Worm (Caenorhabditis elegans): ENCODE data around the gene lite-1.

The lite-1 gene

ce11 chrX:6253899-6254670, 23.5 kb upstream of the lite-1 start (continued):
- TF ChIP-seq efl-1 (GFP tag; optimal IDR thresholded peaks at IDR 0.05), result no peak
- TF ChIP-seq zim-3 (tag; optimal IDR thresholded peaks at IDR 0.05), result peak; percentile 10
- no peak for TF ChIP-seq ztf-6 (GFP tag; IDR thresholded peaks at IDR 0.05)
- peak; percentile 67 for TF ChIP-seq mel-28 (tag; optimal IDR thresholded peaks at IDR 0.05; ENCODE audit: borderline replicate concordance)
- no peak for TF ChIP-seq gei-17 (GFP tag; optimal IDR thresholded peaks at IDR 0.05)
- TF ChIP-seq attf-6 (GFP tag; IDR thresholded peaks at IDR 0.05), result peak; percentile 50; the same call in 1 of the 2 replicates
- peak; percentile 32 for TF ChIP-seq F10E7.11 (tag; optimal IDR thresholded peaks at IDR 0.05)
- TF ChIP-seq hsf-1 (GFP tag; IDR thresholded peaks at IDR 0.05), result peak; percentile 46; the same call in 1 of the 2 replicates
- no peak for TF ChIP-seq nfya-1 (tag; optimal IDR thresholded peaks at IDR 0.05; ENCODE audit: borderline replicate concordance, insufficient read depth)
- TF ChIP-seq F39B2.1 (GFP tag; IDR thresholded peaks at IDR 0.05), result no peak
- no peak for TF ChIP-seq C17E4.6 (GFP tag; IDR thresholded peaks at IDR 0.05)
- TF ChIP-seq madf-3 (GFP tag; IDR thresholded peaks at IDR 0.05), result 0 out of 2 replicates have a peak, but pooled peaks have one; percentile 54
- TF ChIP-seq ZK185.1 (tag; optimal IDR thresholded peaks at IDR 0.05; ENCODE audit: poor library complexity, severe bottlenecking), result peak; percentile 40
- no peak for TF ChIP-seq lir-1 (GFP tag; conservative IDR thresholded peaks at IDR 0.05)
- no peak; the same call in 1 of the 2 replicates for TF ChIP-seq let-526 (GFP tag; IDR thresholded peaks at IDR 0.05)
- no peak for TF ChIP-seq sea-2 (GFP tag; IDR thresholded peaks at IDR 0.05)
- TF ChIP-seq dpff-1 (tag; optimal IDR thresholded peaks at IDR 0.05), result no peak
- TF ChIP-seq Y53G8AR.9 (GFP tag; conservative IDR thresholded peaks at IDR 0.05), result peak; percentile 85
- TF ChIP-seq aptf-2 (GFP tag; conservative IDR thresholded peaks at IDR 0.05), result no peak
- peak; percentile 19 for TF ChIP-seq hmg-1.2 (GFP tag; IDR thresholded peaks at IDR 0.05)
- no peak for TF ChIP-seq snpc-4 (GFP tag; optimal IDR thresholded peaks at IDR 0.05)
- no peak for TF ChIP-seq snpc-4 (tag; optimal IDR thresholded peaks at IDR 0.05)
- no peak for TF ChIP-seq ztf-26 (tag; optimal IDR thresholded peaks at IDR 0.05)
- no peak for TF ChIP-seq Y53F4B.3 (GFP tag; IDR thresholded peaks at IDR 0.05)
- no peak for TF ChIP-seq F57A8.1 (GFP tag; optimal IDR thresholded peaks at IDR 0.05)
- TF ChIP-seq hrde-1 (tag; optimal IDR thresholded peaks at IDR 0.05; ENCODE audit: borderline replicate concordance), result no peak
- peak; percentile 69; the same call in 1 of the 2 replicates for TF ChIP-seq Y56A3A.18 (GFP tag; IDR thresholded peaks at IDR 0.05)
- no peak; the same call in 1 of the 2 replicates for TF ChIP-seq rcor-1 (GFP tag; IDR thresholded peaks at IDR 0.05)
- TF ChIP-seq nhr-27 (tag; optimal IDR thresholded peaks at IDR 0.05), result no peak
- TF ChIP-seq akir-1 (GFP tag; optimal IDR thresholded peaks at IDR 0.05), result no peak
- TF ChIP-seq ztf-3 (GFP tag; optimal IDR thresholded peaks at IDR 0.05), result peak; percentile 55
- TF ChIP-seq unc-62 (GFP tag; optimal IDR thresholded peaks at IDR 0.05), result peak; percentile 1
- peak; percentile 8 for TF ChIP-seq tlf-1 (GFP tag; optimal IDR thresholded peaks at IDR 0.05)
- peak; percentile 10 for TF ChIP-seq K12H6.12 (tag; optimal IDR thresholded peaks at IDR 0.05)
- TF ChIP-seq pbrm-1 (GFP tag; IDR thresholded peaks at IDR 0.05), result no peak
- no peak for TF ChIP-seq tbx-9 (tag; optimal IDR thresholded peaks at IDR 0.05; ENCODE audit: borderline replicate concordance)
- peak in 1 of 3 experiments; percentile 32 for TF ChIP-seq lin-35 (GFP tag; optimal IDR thresholded peaks at IDR 0.05)
- TF ChIP-seq hlh-12 (tag; optimal IDR thresholded peaks at IDR 0.05), result no peak
- TF ChIP-seq egl-18 (GFP tag; IDR thresholded peaks at IDR 0.05), result no peak
- TF ChIP-seq fkh-3 (tag; optimal IDR thresholded peaks at IDR 0.05), result peak; percentile 9
- TF ChIP-seq lsl-1 (GFP tag; optimal IDR thresholded peaks at IDR 0.05), result no peak
- no peak for TF ChIP-seq ceh-58 (GFP tag; IDR thresholded peaks at IDR 0.05)
- TF ChIP-seq mxl-1 (tag; optimal IDR thresholded peaks at IDR 0.05), result no peak
- TF ChIP-seq F33H1.4 (GFP tag; IDR thresholded peaks at IDR 0.05), result no peak
- no peak for TF ChIP-seq F37B4.10 (GFP tag; IDR thresholded peaks at IDR 0.05)
- TF ChIP-seq nfyb-1 (GFP tag; IDR thresholded peaks at IDR 0.05), result no peak; the same call in none of the 2 replicates
- TF ChIP-seq mcd-1 (GFP tag; IDR thresholded peaks at IDR 0.05), result peak; percentile 38

Measured in whole organism, young adult.